Worm (Caenorhabditis elegans): ENCODE results near the gene Y49E10.30.
A peak's percentile ranks its signal among the peaks of the same experiment; 100 is the strongest.
"Not testable (repeated sequence)": the region's sequence is repeated elsewhere in the genome, so short reads cannot be mapped to it uniquely, and the experiment has no call there.

Gene Y49E10.30

DNA sequence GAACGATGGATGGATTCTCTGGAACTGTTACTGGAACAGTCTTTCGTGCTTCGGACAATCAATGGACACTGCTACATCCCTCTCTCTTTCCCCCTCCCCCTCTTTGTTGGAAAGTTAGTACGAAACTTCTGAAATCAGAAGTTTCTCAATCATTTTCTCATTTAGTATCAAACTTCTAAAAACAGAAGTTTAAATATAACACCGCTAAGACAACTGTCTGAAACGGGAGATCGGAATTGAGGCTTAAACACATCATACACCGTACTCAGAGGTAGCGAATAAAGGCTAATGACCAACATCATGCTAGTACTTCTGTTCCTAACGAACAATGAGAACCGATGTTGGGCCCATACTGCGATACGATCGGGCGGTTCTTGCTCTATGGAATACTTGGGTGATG lies at the start of gene Y49E10.30:
Y49E10.30 (plus strand) TSS at position 301 of the 400 bp plus-strand sequence.
- TF ChIP-seq him-1 (tag; optimal IDR thresholded peaks at IDR 0.05); bed-1 (GFP tag; IDR thresholded peaks at IDR 0.05); nfya-2 (GFP tag; IDR thresholded peaks at IDR 0.05): not testable (repeated sequence)

DNA sequence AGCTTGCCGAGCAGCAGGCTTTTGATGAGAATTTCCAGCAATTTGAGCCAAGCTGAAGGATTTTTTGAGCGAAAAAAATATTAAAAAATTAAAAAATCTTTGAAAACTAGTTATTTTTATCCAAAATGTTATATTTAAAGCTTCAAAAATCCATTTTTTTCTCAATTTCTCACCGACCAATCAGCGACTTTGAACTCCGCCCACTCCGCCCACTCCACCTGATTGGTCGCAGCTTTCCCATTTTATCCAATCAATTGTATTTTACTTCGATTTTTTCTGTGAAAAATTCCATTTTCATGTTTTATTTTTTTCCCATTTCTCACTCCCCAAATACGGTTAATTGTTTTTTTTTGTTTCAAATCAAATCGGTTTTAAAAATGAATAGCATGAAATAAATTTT lies 41.8 kb upstream of the Y49E10.30 start:
- TF ChIP-seq ceh-91 (GFP tag; IDR thresholded peaks at IDR 0.05), result no peak
- TF ChIP-seq rec-8 (tag; optimal IDR thresholded peaks at IDR 0.05), result no peak
- no peak for TF ChIP-seq ceh-58 (GFP tag; IDR thresholded peaks at IDR 0.05)
- TF ChIP-seq nfyb-1 (GFP tag; IDR thresholded peaks at IDR 0.05), result peak; percentile 89
- TF ChIP-seq ekl-4 (GFP tag; IDR thresholded peaks at IDR 0.05), result no peak
- TF ChIP-seq him-1 (tag; optimal IDR thresholded peaks at IDR 0.05), result peak; percentile 52

DNA sequence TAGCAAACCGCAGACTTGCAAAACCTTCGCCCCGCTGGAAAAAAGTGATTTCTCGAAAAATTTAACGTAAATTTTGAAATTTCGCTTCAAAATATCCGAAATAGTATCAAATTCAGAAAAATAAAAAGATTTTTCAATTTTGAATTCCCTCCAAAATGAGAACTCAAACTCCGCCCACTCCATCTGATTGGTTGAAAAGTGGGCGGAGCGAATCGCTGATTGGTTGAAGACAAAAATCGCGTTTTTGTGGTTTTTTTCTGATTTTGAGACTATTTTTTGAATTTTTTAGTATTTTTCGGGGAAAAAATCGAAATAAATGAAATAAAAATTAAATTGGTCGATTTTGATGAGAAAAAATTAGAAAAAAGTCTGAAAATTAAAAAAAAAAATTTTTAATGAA lies 37.7 kb upstream of the Y49E10.30 start:
- TF ChIP-seq efl-1 (GFP tag; optimal IDR thresholded peaks at IDR 0.05), result no peak
- no peak for TF ChIP-seq lag-1 (GFP tag; IDR thresholded peaks at IDR 0.05)
- TF ChIP-seq die-1 (tag; optimal IDR thresholded peaks at IDR 0.05), result no peak

DNA sequence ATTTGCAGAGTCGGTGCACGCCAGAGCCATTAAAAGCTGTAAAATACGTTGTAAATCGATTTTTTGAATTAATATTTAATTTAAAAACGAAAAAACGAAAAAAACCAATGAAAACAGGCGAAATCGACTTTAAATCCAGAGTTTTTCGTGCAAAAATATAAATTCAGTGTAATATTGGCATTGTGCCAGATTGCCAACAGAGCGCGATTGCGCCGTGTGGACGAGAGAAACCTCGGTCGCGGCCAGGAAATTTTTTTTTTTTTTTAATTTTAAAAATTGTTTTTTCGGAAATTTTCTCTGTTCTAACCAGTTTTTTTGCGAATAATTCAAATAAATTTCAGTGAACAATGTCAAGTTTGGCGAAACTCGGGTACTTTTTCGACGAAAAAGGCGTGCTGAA lies 35.4 kb upstream of the Y49E10.30 start, which contains the start of the genes pph-4.1 and Y75B8A.31:
pph-4.1 (minus strand) TSS at position 36 of the 400 bp plus-strand sequence.
Y75B8A.31 (plus strand) TSS at position 342 of the 400 bp plus-strand sequence.
- TF ChIP-seq B0336.3 (GFP tag; IDR thresholded peaks at IDR 0.05), result 0 out of 2 replicates have a peak, but pooled peaks have one; percentile 25
- TF ChIP-seq F57C9.4 (tag; optimal IDR thresholded peaks at IDR 0.05), result no peak
- no peak for TF ChIP-seq zfh-2 (GFP tag; conservative IDR thresholded peaks at IDR 0.05)
- TF ChIP-seq snpc-3.4 (tag; optimal IDR thresholded peaks at IDR 0.05), result peak; percentile 59
- peak; percentile 9 to 11 for TF ChIP-seq rec-8 (tag; optimal IDR thresholded peaks at IDR 0.05)
- TF ChIP-seq F55B11.4 (tag; optimal IDR thresholded peaks at IDR 0.05; ENCODE audit: borderline replicate concordance, insufficient read depth), result no peak
- TF ChIP-seq ceh-27 (GFP tag; optimal IDR thresholded peaks at IDR 0.05), result peak; percentile 66
- peak; percentile 19 for TF ChIP-seq athp-1 (tag; optimal IDR thresholded peaks at IDR 0.05)
- no peak for TF ChIP-seq ceh-58 (GFP tag; IDR thresholded peaks at IDR 0.05)
- no peak for TF ChIP-seq mxl-1 (tag; optimal IDR thresholded peaks at IDR 0.05)
- peak; percentile 34 for TF ChIP-seq madf-10 (tag; optimal IDR thresholded peaks at IDR 0.05)
- no peak for TF ChIP-seq gei-17 (GFP tag; optimal IDR thresholded peaks at IDR 0.05)
- no peak for TF ChIP-seq fkh-3 (tag; optimal IDR thresholded peaks at IDR 0.05)
- TF ChIP-seq egl-44 (GFP tag; IDR thresholded peaks at IDR 0.05), result no peak
- no peak for TF ChIP-seq T26A5.8 (tag; optimal IDR thresholded peaks at IDR 0.05)
- no peak for TF ChIP-seq F39B2.1 (GFP tag; IDR thresholded peaks at IDR 0.05)
- peak; percentile 78; the same call in 1 of the 2 replicates for TF ChIP-seq pbrm-1 (GFP tag; IDR thresholded peaks at IDR 0.05)
- peak; percentile 20 for TF ChIP-seq pha-4 (tag; optimal IDR thresholded peaks at IDR 0.05)
- TF ChIP-seq Y67H2A.10 (GFP tag; conservative IDR thresholded peaks at IDR 0.05), result peak; percentile 59; the same call in 1 of the 2 replicates
- TF ChIP-seq unc-130 (GFP tag; optimal IDR thresholded peaks at IDR 0.05), result peak; percentile 58
- peak; percentile 93 for TF ChIP-seq dox-1 (GFP tag; IDR thresholded peaks at IDR 0.05)
- TF ChIP-seq ztf-6 (GFP tag; IDR thresholded peaks at IDR 0.05), result 0 out of 2 replicates have a peak, but pooled peaks have one; percentile 37
- no peak for TF ChIP-seq F37B4.10 (GFP tag; IDR thresholded peaks at IDR 0.05)
- peak; percentile 76 for TF ChIP-seq rcor-1 (GFP tag; IDR thresholded peaks at IDR 0.05)
- TF ChIP-seq hmg-1.2 (GFP tag; IDR thresholded peaks at IDR 0.05), result peak; percentile 43; the same call in 1 of the 2 replicates
- no peak for TF ChIP-seq repo-1 (tag; optimal IDR thresholded peaks at IDR 0.05)
- peak; percentile 62; the same call in 1 of the 2 replicates for TF ChIP-seq cebp-1 (GFP tag; IDR thresholded peaks at IDR 0.05)
- peak; percentile 69 for TF ChIP-seq cebp-1 (tag; optimal IDR thresholded peaks at IDR 0.05)
- TF ChIP-seq mel-28 (tag; optimal IDR thresholded peaks at IDR 0.05; ENCODE audit: borderline replicate concordance), result no peak
- no peak for TF ChIP-seq zim-3 (tag; optimal IDR thresholded peaks at IDR 0.05)
- no peak for TF ChIP-seq attf-6 (GFP tag; IDR thresholded peaks at IDR 0.05)
- TF ChIP-seq let-607 (tag; optimal IDR thresholded peaks at IDR 0.05), result peak in 1 of 2 experiments; percentile 65
- no peak; the same call in 1 of the 2 replicates for TF ChIP-seq aptf-2 (GFP tag; conservative IDR thresholded peaks at IDR 0.05)
- peak; percentile 98 for TF ChIP-seq mcd-1 (GFP tag; IDR thresholded peaks at IDR 0.05)
- TF ChIP-seq him-1 (tag; optimal IDR thresholded peaks at IDR 0.05), result no peak
